Worm (Caenorhabditis elegans): ENCODE results near the gene F31E8.4.

F31E8.4 gene

DNA sequence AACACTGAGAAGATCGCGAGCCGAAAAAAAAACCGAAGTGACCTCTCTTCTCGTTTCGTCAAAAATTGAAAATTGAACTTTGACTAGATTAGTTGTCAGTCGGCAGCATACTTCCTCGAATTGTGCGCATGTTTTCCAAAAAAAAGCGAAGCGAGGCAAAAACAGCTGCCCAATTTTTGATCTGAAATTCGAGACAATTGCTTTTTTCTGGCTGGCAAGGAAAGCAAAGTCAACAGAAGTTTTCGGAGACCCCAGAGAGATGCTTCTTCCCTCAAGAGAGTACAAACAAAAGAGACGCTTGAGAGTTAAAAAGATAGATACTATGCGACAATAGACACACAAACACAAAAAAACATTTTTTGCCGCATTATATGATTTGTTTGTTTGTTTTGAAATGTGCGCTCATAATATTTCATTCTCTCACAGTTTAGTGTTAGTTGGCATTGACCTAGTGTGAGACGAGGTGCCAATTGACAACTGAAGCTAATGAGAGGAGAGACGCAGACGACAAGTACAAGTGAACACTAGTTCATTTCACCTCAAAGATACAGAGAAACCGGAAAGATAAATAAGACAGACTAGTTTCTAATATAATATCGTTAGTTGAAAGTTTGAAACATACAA, 36.1 kb upstream of the F31E8.4 start (continued):
- no peak for TF ChIP-seq nhr-237 (tag; optimal IDR thresholded peaks at IDR 0.05)
- TF ChIP-seq mxl-3 (GFP tag; optimal IDR thresholded peaks at IDR 0.05) = no peak

DNA sequence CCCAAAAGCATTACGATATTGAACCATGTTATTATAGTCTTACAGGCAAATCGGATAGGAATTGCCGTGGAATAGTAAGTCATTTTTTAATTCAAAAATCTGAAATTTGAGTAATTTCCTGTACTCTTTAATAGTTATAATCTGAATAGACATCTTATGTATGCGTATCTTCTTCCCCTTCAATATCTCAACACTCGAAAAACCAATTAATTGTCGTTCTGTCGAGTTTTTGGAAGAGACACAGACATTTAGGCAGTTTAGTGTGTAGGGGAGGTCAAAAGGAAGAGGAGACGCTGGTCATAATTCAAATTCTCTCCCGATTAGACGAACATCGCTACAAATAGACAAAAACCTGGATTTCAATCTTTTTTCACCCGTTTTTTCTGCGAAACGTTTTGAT, 35.5 kb upstream of the F31E8.4 start:
- TF ChIP-seq nhr-25 (tag; optimal IDR thresholded peaks at IDR 0.05; ENCODE audit: borderline replicate concordance, insufficient read depth) (no peak), ceh-28 (tag; optimal IDR thresholded peaks at IDR 0.05) (no peak), nhr-11 (tag; optimal IDR thresholded peaks at IDR 0.05) (no peak), Y75B8A.6 (GFP tag; IDR thresholded peaks at IDR 0.05) (no peak), T20F7.1 (GFP tag; optimal IDR thresholded peaks at IDR 0.05) (no peak), attf-4 (tag; optimal IDR thresholded peaks at IDR 0.05) (no peak), lin-39 (tag; optimal IDR thresholded peaks at IDR 0.05) (no peak), mep-1 (tag; optimal IDR thresholded peaks at IDR 0.05) (peak; percentile 28), lin-15B (tag; optimal IDR thresholded peaks at IDR 0.05) (no peak), nhr-41 (GFP tag; IDR thresholded peaks at IDR 0.05) (no peak), aly-2 (tag; optimal IDR thresholded peaks at IDR 0.05) (no peak), dmd-6 (GFP tag; IDR thresholded peaks at IDR 0.05) (no peak), daf-19 (GFP tag; conservative IDR thresholded peaks at IDR 0.05) (no peak), dpl-1 (GFP tag; optimal IDR thresholded peaks at IDR 0.05) (no peak), spr-1 (tag; optimal IDR thresholded peaks at IDR 0.05) (no peak), sdz-12 (GFP tag; optimal IDR thresholded peaks at IDR 0.05) (no peak), daf-12 (tag; optimal IDR thresholded peaks at IDR 0.05) (no peak), hmg-1.1 (GFP tag; IDR thresholded peaks at IDR 0.05) (no peak), dve-1 (tag; optimal IDR thresholded peaks at IDR 0.05; ENCODE audit: insufficient read depth) (peak; percentile 33), dmd-9 (GFP tag; IDR thresholded peaks at IDR 0.05) (no peak), pqm-1 (tag; optimal IDR thresholded peaks at IDR 0.05) (no peak), hlh-11 (tag; optimal IDR thresholded peaks at IDR 0.05) (no peak), lin-13 (GFP tag; optimal IDR thresholded peaks at IDR 0.05) (no peak), duxl-1 (tag; optimal IDR thresholded peaks at IDR 0.05; ENCODE audit: poor library complexity) (no peak), madf-9 (GFP tag; conservative IDR thresholded peaks at IDR 0.05) (no peak), hlh-30 (tag; optimal IDR thresholded peaks at IDR 0.05; ENCODE audit: insufficient read depth) (peak; percentile 17), Y48G9A.11 (GFP tag; IDR thresholded peaks at IDR 0.05) (no peak), tra-1 (GFP tag; IDR thresholded peaks at IDR 0.05) (0 out of 2 replicates have a peak, but pooled peaks have one; percentile 47), F44E2.7 (GFP tag; IDR thresholded peaks at IDR 0.05) (no peak), madf-5 (GFP tag; IDR thresholded peaks at IDR 0.05) (no peak), egl-43 (GFP tag; IDR thresholded peaks at IDR 0.05) (no peak), F49E8.2 (tag; optimal IDR thresholded peaks at IDR 0.05; ENCODE audit: borderline replicate concordance) (no peak), lir-3 (tag; optimal IDR thresholded peaks at IDR 0.05) (no peak), vab-7 (GFP tag; IDR thresholded peaks at IDR 0.05) (no peak), mxl-3 (GFP tag; optimal IDR thresholded peaks at IDR 0.05) (no peak), mdt-29 (GFP tag; IDR thresholded peaks at IDR 0.05) (no peak), ctbp-1 (GFP tag; IDR thresholded peaks at IDR 0.05) (no peak), cey-2 (tag; optimal IDR thresholded peaks at IDR 0.05; ENCODE audit: borderline replicate concordance, insufficient read depth) (no peak), skn-1 (tag; optimal IDR thresholded peaks at IDR 0.05) (no peak), fos-1 (tag; optimal IDR thresholded peaks at IDR 0.05) (no peak), nhr-237 (tag; optimal IDR thresholded peaks at IDR 0.05) (no peak), spr-3 (GFP tag; optimal IDR thresholded peaks at IDR 0.05) (no peak), ceh-62 (tag; optimal IDR thresholded peaks at IDR 0.05) (no peak), nhr-77 (tag; optimal IDR thresholded peaks at IDR 0.05) (no peak), nhr-6 (tag; optimal IDR thresholded peaks at IDR 0.05) (no peak), nhr-10 (tag; optimal IDR thresholded peaks at IDR 0.05) (peak; percentile 18), mxl-2 (GFP tag; conservative IDR thresholded peaks at IDR 0.05) (no peak), gei-8 (GFP tag; optimal IDR thresholded peaks at IDR 0.05) (no peak)

All from whole organism, L4 larva.